Worm (Caenorhabditis elegans) whole organism, L4 larva: Measurements from ENCODE around the gene F41C3.7.
A peak's percentile ranks its signal among the peaks of the same experiment; 100 is the strongest.

ENCODE experiments used
- F26F4.8 ChIP-seq: fragments of 200-800 bp; sonication (Bioruptor generic); conservative IDR thresholded peaks from 2 replicates; pipeline ENCODE4 v1.3.6; 2022; ENCODE audit warnings: missing genetic modification characterization, missing compliant biosample characterization
- F37D6.2 ChIP-seq: sonication (generic microtip); optimal IDR thresholded peaks from 2 replicates; lab custom pipeline; 2016; ENCODE audit warnings: mild to moderate bottlenecking, missing genetic modification characterization, missing compliant biosample characterization
- R02D3.7 ChIP-seq: fragments of 150-350 bp; sonication (generic microtip); optimal IDR thresholded peaks from 3 replicates; lab custom pipeline; 2014; ENCODE audit warnings: missing biosample characterization, missing genetic modification characterization
- T26A8.4 ChIP-seq: fragments of 200-800 bp; sonication (Bioruptor generic); IDR thresholded peaks from 2 replicates; pipeline ENCODE4 v1.3.6; 2022; ENCODE audit warnings: missing genetic modification characterization, missing compliant biosample characterization
- Y105C5A.15 ChIP-seq: fragments of 200-800 bp; sonication (Bioruptor generic); IDR thresholded peaks from 2 replicates; pipeline ENCODE4 v1.3.6; 2022; ENCODE audit warnings: missing genetic modification characterization, missing compliant biosample characterization
- Y48G9A.11 ChIP-seq: fragments of 200-800 bp; sonication (Bioruptor generic); IDR thresholded peaks from 2 replicates; pipeline ENCODE4 v1.3.6; 2022; ENCODE audit warnings: missing genetic modification reagents, missing genetic modification characterization, missing compliant biosample characterization
- Y75B8A.6 ChIP-seq: fragments of 200-800 bp; sonication (Bioruptor generic); IDR thresholded peaks from 2 replicates; pipeline ENCODE4 v1.3.6; 2022; ENCODE audit warnings: missing genetic modification reagents, missing genetic modification characterization, missing compliant biosample characterization
- ZK546.5 ChIP-seq, 2 experiments: sonication (generic microtip); optimal IDR thresholded peaks; 2 replicates each; lab custom pipeline; 2017; ENCODE audit warnings: missing biosample characterization in 2 of 2, missing genetic modification characterization in 2 of 2
- aha-1 ChIP-seq: fragments of 150-350 bp; peaks from one replicate; lab custom pipeline; 2014; ENCODE audit warnings: missing biosample characterization, missing genetic modification characterization
- arid-1 ChIP-seq: fragments of 200-800 bp; sonication (Bioruptor generic); conservative IDR thresholded peaks from 2 replicates; pipeline ENCODE4 v1.3.6; 2022; ENCODE audit warnings: missing genetic modification reagents, missing genetic modification characterization, missing compliant biosample characterization
- attf-4 ChIP-seq: sonication (generic microtip); optimal IDR thresholded peaks from 3 replicates; lab custom pipeline; 2017; ENCODE audit warnings: missing biosample characterization, missing genetic modification characterization
- ceh-20 ChIP-seq: fragments of 200-800 bp; sonication (Bioruptor generic); IDR thresholded peaks from 2 replicates; pipeline ENCODE4 v1.3.6; 2022; ENCODE audit warnings: missing genetic modification reagents, missing genetic modification characterization, missing compliant biosample characterization
- ceh-44 ChIP-seq: fragments of 200-800 bp; sonication (Bioruptor generic); IDR thresholded peaks from 2 replicates; pipeline ENCODE4 v1.3.6; 2022; ENCODE audit warnings: missing genetic modification reagents, missing genetic modification characterization, missing compliant biosample characterization
- daf-19 ChIP-seq: fragments of 200-800 bp; sonication (Bioruptor generic); conservative IDR thresholded peaks from 2 replicates; pipeline ENCODE4 v1.3.6; 2022; ENCODE audit warnings: missing genetic modification characterization, missing compliant biosample characterization
- dmd-6 ChIP-seq: fragments of 200-800 bp; sonication (Bioruptor generic); IDR thresholded peaks from 2 replicates; pipeline ENCODE4 v1.3.6; 2022; ENCODE audit warnings: missing genetic modification reagents, missing genetic modification characterization, missing compliant biosample characterization
- dmd-8 ChIP-seq: fragments of 200-800 bp; sonication (Bioruptor generic); IDR thresholded peaks from 2 replicates; pipeline ENCODE4 v1.3.6; 2022; ENCODE audit warnings: missing genetic modification characterization, missing compliant biosample characterization
- dmd-9 ChIP-seq: fragments of 200-800 bp; sonication (Bioruptor generic); IDR thresholded peaks from 2 replicates; pipeline ENCODE4 v1.3.6; 2022; ENCODE audit warnings: missing genetic modification reagents, missing genetic modification characterization, missing compliant biosample characterization
- dve-1 ChIP-seq: sonication (generic microtip); optimal IDR thresholded peaks from 2 replicates; lab custom pipeline; 2017; ENCODE audit warnings: antibody characterized with exemption, mild to moderate bottlenecking, missing genetic modification characterization, missing compliant biosample characterization; ENCODE audit not compliant: insufficient read depth
- fkh-10 ChIP-seq: fragments of 150-350 bp; optimal IDR thresholded peaks from 2 replicates; lab custom pipeline; 2014; ENCODE audit warnings: missing biosample characterization, missing genetic modification reagents, missing genetic modification characterization
- fos-1 ChIP-seq: fragments of 150-350 bp; optimal IDR thresholded peaks from 2 replicates; lab custom pipeline; 2014; ENCODE audit warnings: missing biosample characterization, missing genetic modification characterization
- gei-8 ChIP-seq: fragments of 200-800 bp; sonication (Bioruptor generic); optimal IDR thresholded peaks from 2 replicates; lab custom pipeline; 2018; ENCODE audit warnings: mild to moderate bottlenecking, missing genetic modification characterization, missing compliant biosample characterization
- hlh-11 ChIP-seq: fragments of 200-800 bp; sonication (Bioruptor generic); optimal IDR thresholded peaks from 2 replicates; lab custom pipeline; 2018; ENCODE audit warnings: mild to moderate bottlenecking, missing genetic modification characterization, missing compliant biosample characterization
- hlh-30 ChIP-seq: sonication (generic microtip); optimal IDR thresholded peaks from 2 replicates; lab custom pipeline; 2017; ENCODE audit warnings: antibody characterized with exemption, mild to moderate bottlenecking, missing genetic modification characterization, missing compliant biosample characterization; ENCODE audit not compliant: insufficient read depth
- lin-15B ChIP-seq: fragments of 150-350 bp; sonication (generic microtip); optimal IDR thresholded peaks from 3 replicates; lab custom pipeline; 2014; ENCODE audit warnings: missing biosample characterization, missing genetic modification characterization
- lsy-2 ChIP-seq, 2 experiments: fragments of 150-350 bp in 1 of 2; sonication (generic microtip) in 1 of 2; optimal IDR thresholded peaks; 2 replicates each; lab custom pipeline; 2014 to 2017; ENCODE audit warnings: missing biosample characterization in 2 of 2, missing genetic modification characterization in 2 of 2
- mdt-29 ChIP-seq: fragments of 200-800 bp; sonication (Bioruptor generic); IDR thresholded peaks from 2 replicates; pipeline ENCODE4 v1.3.6; 2022; ENCODE audit warnings: missing genetic modification reagents, missing genetic modification characterization, missing compliant biosample characterization
- mxl-2 ChIP-seq: fragments of 200-800 bp; sonication (Bioruptor generic); conservative IDR thresholded peaks from 2 replicates; pipeline ENCODE4 v1.3.6; 2022; ENCODE audit warnings: missing genetic modification reagents, missing genetic modification characterization, missing compliant biosample characterization
- nhr-102 ChIP-seq: sonication (generic microtip); optimal IDR thresholded peaks from 2 replicates; lab custom pipeline; 2016; ENCODE audit warnings: mild to moderate bottlenecking, missing genetic modification characterization, moderate library complexity, missing compliant biosample characterization
- nhr-11 ChIP-seq: fragments of 150-350 bp; optimal IDR thresholded peaks from 2 replicates; lab custom pipeline; 2014; ENCODE audit warnings: missing biosample characterization, missing genetic modification characterization
- nhr-111 ChIP-seq: fragments of 200-800 bp; sonication (Bioruptor generic); optimal IDR thresholded peaks from 2 replicates; lab custom pipeline; 2018; ENCODE audit warnings: mild to moderate bottlenecking, missing genetic modification characterization, missing compliant biosample characterization
- nhr-28 ChIP-seq: fragments of 150-350 bp; optimal IDR thresholded peaks from 2 replicates; lab custom pipeline; 2014; ENCODE audit warnings: missing biosample characterization, missing genetic modification characterization
- nhr-48 ChIP-seq: sonication (generic microtip); optimal IDR thresholded peaks from 2 replicates; lab custom pipeline; 2016; ENCODE audit warnings: mild to moderate bottlenecking, missing genetic modification characterization, missing compliant biosample characterization
- nhr-77 ChIP-seq: fragments of 150-350 bp; optimal IDR thresholded peaks from 2 replicates; lab custom pipeline; 2014; ENCODE audit warnings: missing biosample characterization, missing genetic modification characterization
- pha-4 ChIP-seq, 2 experiments: fragments of 150-350 bp in 1 of 2; fragments of 200-800 bp in 1 of 2; sonication (Bioruptor generic) in 1 of 2; IDR thresholded peaks in 1 of 2; optimal IDR thresholded peaks in 1 of 2; 2 replicates each; pipeline versions ENCODE4 v1.3.6 to Lab custom; 2014 to 2022; ENCODE audit warnings: missing genetic modification characterization in 2 of 2, missing genetic modification reagents in 2 of 2, missing biosample characterization in 1 of 2, missing compliant biosample characterization in 1 of 2
- pqm-1 ChIP-seq: sonication (generic microtip); optimal IDR thresholded peaks from 2 replicates; lab custom pipeline; 2017; ENCODE audit warnings: missing biosample characterization, missing genetic modification characterization
- sdz-12 ChIP-seq: fragments of 200-800 bp; sonication (Bioruptor generic); optimal IDR thresholded peaks from 2 replicates; lab custom pipeline; 2018; ENCODE audit warnings: mild to moderate bottlenecking, missing genetic modification characterization, missing compliant biosample characterization
- snpc-4 ChIP-seq: fragments of 150-350 bp; optimal IDR thresholded peaks from 2 replicates; lab custom pipeline; 2014; ENCODE audit warnings: missing biosample characterization, missing genetic modification characterization
- spr-1 ChIP-seq: sonication (generic microtip); optimal IDR thresholded peaks from 2 replicates; lab custom pipeline; 2016; ENCODE audit warnings: mild to moderate bottlenecking, missing genetic modification characterization, missing compliant biosample characterization
- tra-1 ChIP-seq: fragments of 200-800 bp; sonication (Bioruptor generic); IDR thresholded peaks from 2 replicates; pipeline ENCODE4 v1.3.6; 2022; ENCODE audit warnings: missing genetic modification reagents, missing genetic modification characterization, missing compliant biosample characterization
- unc-130 ChIP-seq: sonication (generic microtip); optimal IDR thresholded peaks from 2 replicates; lab custom pipeline; 2016; ENCODE audit warnings: missing genetic modification reagents, missing genetic modification characterization, missing compliant biosample characterization
- unc-39 ChIP-seq: sonication (generic microtip); optimal IDR thresholded peaks from 2 replicates; lab custom pipeline; 2017; ENCODE audit warnings: missing biosample characterization, missing genetic modification characterization
- unc-62 ChIP-seq, 3 experiments: fragments of 150-350 bp in 1 of 3; sonication (generic microtip); optimal IDR thresholded peaks in 2 of 3; peaks in 1 of 3; 1 replicate in 1 of 3; 2 replicates in 2 of 3; lab custom pipeline; 2014 to 2017; ENCODE audit warnings: missing biosample characterization in 3 of 3, missing genetic modification characterization in 3 of 3, missing genetic modification reagents in 3 of 3, missing genotype in 1 of 3
- zag-1 ChIP-seq: fragments of 150-350 bp; optimal IDR thresholded peaks from 2 replicates; lab custom pipeline; 2014; ENCODE audit warnings: missing biosample characterization, missing genetic modification characterization
- zfp-2 ChIP-seq: sonication (generic microtip); optimal IDR thresholded peaks from 2 replicates; lab custom pipeline; 2016; ENCODE audit warnings: mild to moderate bottlenecking, missing genetic modification characterization, missing compliant biosample characterization
- zfp-3 ChIP-seq: fragments of 200-800 bp; sonication (Bioruptor generic); conservative IDR thresholded peaks from 2 replicates; pipeline ENCODE4 v1.3.6; 2022; ENCODE audit warnings: missing genetic modification reagents, missing genetic modification characterization, missing compliant biosample characterization
- zip-11 ChIP-seq: fragments of 200-800 bp; sonication (Bioruptor generic); IDR thresholded peaks from 2 replicates; pipeline ENCODE4 v1.3.6; 2022; ENCODE audit warnings: missing genetic modification characterization, missing compliant biosample characterization
- zip-2 ChIP-seq: fragments of 150-350 bp; optimal IDR thresholded peaks from 2 replicates; lab custom pipeline; 2014; ENCODE audit warnings: missing biosample characterization, missing genetic modification characterization

The F41C3.7 gene

ce11 chrII:4710120-4710519, 19.7 kb upstream of the F41C3.7 start, which contains the start of gene tag-151 (continued):
- TF ChIP-seq daf-19 (GFP tag; lab: Robert Waterston, UW) = no peak
- TF ChIP-seq zip-2 (tag; lab: Kevin White, UChicago) = peak; percentile 54
- TF ChIP-seq dve-1 (tag; lab: Kevin White, UChicago) = peak; percentile 3
- no peak for TF ChIP-seq F37D6.2 (tag; lab: Kevin White, UChicago)
- TF ChIP-seq T26A8.4 (GFP tag; lab: Robert Waterston, UW) = no peak
- peak; percentile 56; the same call in 1 of the 2 replicates for TF ChIP-seq arid-1 (GFP tag; lab: Robert Waterston, UW)
- no peak for TF ChIP-seq gei-8 (GFP tag; lab: Kevin White, UChicago)
- TF ChIP-seq mdt-29 (GFP tag; lab: Robert Waterston, UW) = no peak
- TF ChIP-seq nhr-48 (tag; lab: Kevin White, UChicago) = peak; percentile 16
- no peak for TF ChIP-seq F26F4.8 (GFP tag; lab: Robert Waterston, UW)
- TF ChIP-seq sdz-12 (GFP tag; lab: Kevin White, UChicago) = no peak
- peak in 1 of 2 experiments; percentile 41 for TF ChIP-seq lsy-2 (tag; optimal IDR thresholded peaks at IDR 0.05; lab: Kevin White, UChicago)
- TF ChIP-seq lin-15B = no peak
- no peak for TF ChIP-seq zfp-2 (tag; lab: Kevin White, UChicago)

DNA sequence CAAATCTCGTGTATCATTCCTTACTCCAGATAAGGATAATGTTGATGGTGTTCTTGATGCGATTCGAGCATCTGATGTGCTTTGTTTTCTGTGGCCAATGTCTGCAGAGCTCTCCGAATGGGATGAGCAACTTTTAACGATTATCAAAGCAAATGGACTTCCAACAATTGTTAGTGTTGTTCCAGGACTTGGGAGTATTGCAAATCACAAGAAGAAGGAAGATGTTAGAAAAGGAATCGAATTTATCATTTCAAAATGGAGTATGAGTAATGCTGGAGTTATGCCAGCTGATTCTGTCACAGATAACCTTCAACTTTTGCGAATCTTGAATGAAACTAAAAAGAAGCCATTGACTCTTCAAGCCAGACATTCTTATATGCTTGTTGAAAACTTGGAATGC, 19.0 kb upstream of the F41C3.7 start:
- TF ChIP-seq pha-4 (GFP tag; IDR thresholded peaks at IDR 0.05; lab: Robert Waterston, UW) = no peak
- TF ChIP-seq pha-4 (tag; optimal IDR thresholded peaks at IDR 0.05; lab: Kevin White, UChicago) = no peak
- peak in 1 of 2 experiments; percentile 96 for TF ChIP-seq unc-62 (GFP tag; optimal IDR thresholded peaks at IDR 0.05 in 1 of 2; lab: Kevin White, UChicago)
- no peak for TF ChIP-seq unc-62 (tag; optimal IDR thresholded peaks at IDR 0.05; lab: Kevin White, UChicago)

DNA sequence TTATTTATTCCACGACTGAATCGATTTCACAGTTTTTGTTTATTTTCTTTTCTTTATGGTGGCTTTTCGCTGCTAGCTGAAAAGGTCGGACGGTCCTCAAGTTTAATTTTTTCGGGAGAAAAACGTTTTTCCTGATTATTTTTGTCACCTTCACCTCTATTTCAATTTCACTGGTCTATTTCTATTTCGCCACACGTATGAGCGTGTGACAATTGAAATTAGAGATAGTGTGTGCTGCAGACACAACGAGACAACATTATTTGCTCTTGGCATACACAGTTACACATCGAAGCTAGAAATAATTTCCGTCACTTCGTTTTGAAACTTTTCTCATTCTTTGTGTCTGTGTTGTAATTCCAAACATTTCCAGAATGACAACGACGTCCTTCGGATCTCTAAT, 14.2 kb upstream of the F41C3.7 start, which contains the start of gene F41C3.8:
F41C3.8 (plus strand) TSS at position 371 of the 400 bp plus-strand sequence.
- no peak for TF ChIP-seq dmd-8
- TF ChIP-seq fkh-10 (GFP tag; lab: Kevin White, UChicago) = no peak
- no peak for TF ChIP-seq zip-2 (tag; lab: Kevin White, UChicago)
- no peak for TF ChIP-seq zag-1
- TF ChIP-seq snpc-4 (tag; lab: Kevin White, UChicago) = no peak
- TF ChIP-seq hlh-11 (tag; lab: Kevin White, UChicago) = peak; percentile 20
- no peak for TF ChIP-seq Y105C5A.15 (GFP tag; lab: Robert Waterston, UW)
- TF ChIP-seq unc-130 (GFP tag; lab: Kevin White, UChicago) = no peak
- TF ChIP-seq fos-1 (tag; lab: Kevin White, UChicago) = no peak
- TF ChIP-seq nhr-111 (GFP tag; lab: Kevin White, UChicago) = no peak
- peak; percentile 13 for TF ChIP-seq dve-1 (tag; lab: Kevin White, UChicago)
- no peak for TF ChIP-seq ceh-20 (GFP tag; lab: Robert Waterston, UW)
- peak; percentile 80 for TF ChIP-seq nhr-28 (tag; lab: Kevin White, UChicago)
- TF ChIP-seq zip-11 (GFP tag; lab: Robert Waterston, UW) = no peak
- no peak for TF ChIP-seq mxl-2 (GFP tag; lab: Robert Waterston, UW)
- TF ChIP-seq tra-1 = no peak
- TF ChIP-seq unc-39 (tag; lab: Kevin White, UChicago) = no peak
- peak; percentile 42; the same call in 1 of the 2 replicates for TF ChIP-seq dmd-6 (GFP tag; lab: Robert Waterston, UW)
- TF ChIP-seq aha-1 (tag; lab: Kevin White, UChicago) = no peak
- no peak for TF ChIP-seq F26F4.8 (GFP tag; lab: Robert Waterston, UW)
- peak; percentile 75 for TF ChIP-seq pqm-1 (tag; lab: Kevin White, UChicago)
- peak; percentile 30 for TF ChIP-seq hlh-30 (tag; lab: Kevin White, UChicago)
- no peak for TF ChIP-seq Y48G9A.11 (GFP tag; lab: Robert Waterston, UW)
- no peak for TF ChIP-seq nhr-11 (tag; lab: Kevin White, UChicago)
- no peak for TF ChIP-seq R02D3.7 (tag; lab: Kevin White, UChicago)
- no peak for TF ChIP-seq ZK546.5 (tag; optimal IDR thresholded peaks at IDR 0.05; lab: Kevin White, UChicago)
- TF ChIP-seq Y75B8A.6 (GFP tag; lab: Robert Waterston, UW) = no peak
- no peak for TF ChIP-seq attf-4 (tag; lab: Kevin White, UChicago)
- TF ChIP-seq nhr-77 (tag; lab: Kevin White, UChicago) = no peak
- no peak for TF ChIP-seq nhr-48 (tag; lab: Kevin White, UChicago)
- no peak for TF ChIP-seq spr-1 (tag; lab: Kevin White, UChicago)
- TF ChIP-seq zfp-3 (GFP tag; lab: Robert Waterston, UW) = no peak
- no peak for TF ChIP-seq dmd-9
- no peak for TF ChIP-seq ceh-44
- TF ChIP-seq T26A8.4 (GFP tag; lab: Robert Waterston, UW) = no peak
- no peak for TF ChIP-seq nhr-102 (tag; lab: Kevin White, UChicago)
